Worm (Caenorhabditis elegans): ENCODE results near the gene irld-60.

ce11 chrIII:12699194-12699593 is 51.5 kb downstream of the irld-60 start, which contains the start of gene sas-1:
- no peak for TF ChIP-seq him-1 (tag; optimal IDR thresholded peaks at IDR 0.05)
- TF ChIP-seq W03F9.2 (tag; optimal IDR thresholded peaks at IDR 0.05) = no peak
- TF ChIP-seq dao-5 (tag; optimal IDR thresholded peaks at IDR 0.05) = no peak
